Worm (Caenorhabditis elegans): ENCODE measurements around the gene K07H8.7.

ce11 chrIV:8221946-8222345, 37.9 kb downstream of the K07H8.7 start, which contains the start of gene gpx-6:
- TF ChIP-seq lin-15B (tag; optimal IDR thresholded peaks at IDR 0.05) (no peak), snpc-4 (tag; optimal IDR thresholded peaks at IDR 0.05) (no peak), nfya-1 (tag; optimal IDR thresholded peaks at IDR 0.05; ENCODE audit: insufficient read depth) (no peak), fos-1 (tag; optimal IDR thresholded peaks at IDR 0.05) (no peak), zag-1 (tag; optimal IDR thresholded peaks at IDR 0.05) (no peak), nhr-25 (tag; optimal IDR thresholded peaks at IDR 0.05) (peak; percentile 36), ZK546.5 (tag; optimal IDR thresholded peaks at IDR 0.05) (no peak), ztf-11 (tag; optimal IDR thresholded peaks at IDR 0.05) (no peak), tbx-2 (tag; optimal IDR thresholded peaks at IDR 0.05) (no peak), ceh-82 (tag; optimal IDR thresholded peaks at IDR 0.05) (no peak)
